Fruit fly (Drosophila melanogaster): ENCODE data around the gene CG34161.

Gene CG34161

DNA sequence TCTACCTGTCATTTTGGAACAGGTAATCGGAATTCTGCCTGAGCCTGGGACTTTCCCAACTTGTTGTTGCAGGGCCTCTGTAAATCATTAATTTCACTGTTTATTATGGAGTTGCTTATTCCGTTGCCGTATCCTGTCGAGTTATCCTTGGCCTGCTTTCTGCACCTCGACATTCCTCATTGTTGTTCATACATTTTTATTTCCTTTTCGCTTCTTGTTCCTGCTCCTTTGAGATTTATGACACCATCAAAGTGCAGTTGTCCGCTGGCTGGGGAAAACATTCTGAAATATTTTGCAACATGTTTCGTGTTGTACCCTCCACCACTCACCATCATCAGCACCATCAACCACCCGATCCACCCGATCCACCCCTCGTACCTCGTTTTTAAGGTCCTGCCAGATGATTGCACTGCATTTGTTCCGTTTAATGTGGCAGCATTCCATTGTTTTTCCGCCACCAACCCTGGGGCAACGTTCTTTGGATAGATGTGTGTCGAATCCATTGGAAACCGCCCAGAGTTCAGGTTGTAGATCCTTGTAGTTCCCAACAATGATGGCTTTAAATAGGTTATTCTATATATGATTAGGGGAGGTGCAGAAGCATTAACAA, 32.6 kb downstream of the CG34161 start:
- TF ChIP-seq CrebA (GFP tag; optimal IDR thresholded peaks at IDR 0.05; ENCODE audit: borderline replicate concordance) = no peak
- no peak for TF ChIP-seq foxo (GFP tag; optimal IDR thresholded peaks at IDR 0.05)
- no peak for TF ChIP-seq Vsx2 (GFP tag; optimal IDR thresholded peaks at IDR 0.05; ENCODE audit: partially characterized antibody)
- TF ChIP-seq Hr83 (GFP tag; optimal IDR thresholded peaks at IDR 0.05; ENCODE audit: poor library complexity, severe bottlenecking) = no peak
- TF ChIP-seq usp (GFP tag; optimal IDR thresholded peaks at IDR 0.05) = no peak
- TF ChIP-seq Hnf4 (GFP tag; optimal IDR thresholded peaks at IDR 0.05) = no peak
- no peak for TF ChIP-seq Abd-B (GFP tag; optimal IDR thresholded peaks at IDR 0.05)
- TF ChIP-seq h (GFP tag; optimal IDR thresholded peaks at IDR 0.05) = no peak
- TF ChIP-seq pan (optimal IDR thresholded peaks at IDR 0.05) = no peak
- no peak for TF ChIP-seq Dif (GFP tag; optimal IDR thresholded peaks at IDR 0.05; ENCODE audit: partially characterized antibody)
- no peak for TF ChIP-seq Myc (optimal IDR thresholded peaks at IDR 0.05)
- no peak for TF ChIP-seq sv (GFP tag; optimal IDR thresholded peaks at IDR 0.05)
- no peak for TF ChIP-seq Mio (GFP tag; optimal IDR thresholded peaks at IDR 0.05)
- no peak for TF ChIP-seq lola (GFP tag; optimal IDR thresholded peaks at IDR 0.05)
- TF ChIP-seq CG32264 (GFP tag; optimal IDR thresholded peaks at IDR 0.05) = no peak

DNA sequence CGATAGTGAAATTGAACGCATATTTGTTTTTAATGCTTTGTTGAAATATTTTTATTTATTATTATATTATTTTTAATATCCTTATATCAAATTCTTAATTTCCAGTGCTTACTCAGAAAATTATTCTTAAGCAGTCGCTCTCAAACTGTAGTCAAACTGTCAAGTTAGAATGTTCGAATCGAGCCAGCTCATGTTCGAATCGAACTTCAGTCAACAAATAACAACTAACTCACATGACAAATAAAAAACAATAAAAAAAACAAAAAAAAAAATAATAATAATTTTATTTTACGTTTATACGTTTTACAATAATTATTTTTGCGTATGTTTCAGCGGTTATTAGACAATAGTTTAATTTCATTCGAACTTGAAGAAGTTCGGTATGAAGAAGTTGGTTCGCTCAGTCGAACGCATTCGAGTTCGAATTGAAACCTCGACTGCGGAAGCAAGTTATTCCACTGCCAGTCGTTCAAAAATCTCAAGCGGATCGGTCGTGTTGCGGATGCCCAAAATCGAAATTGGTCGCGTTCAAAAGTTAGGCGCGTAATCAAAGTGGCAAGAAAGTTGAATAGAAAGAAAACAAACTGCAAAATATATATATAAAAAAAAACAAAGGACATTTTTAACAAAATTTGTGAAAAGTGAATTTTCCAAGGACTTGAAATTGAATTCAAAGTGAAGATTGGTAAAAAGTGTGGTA, 36.9 kb downstream of the CG34161 start, which contains the start of gene Trim9:
Trim9 (plus strand) TSS at position 463 of the 700 bp plus-strand sequence.
- no peak for TF ChIP-seq lola (GFP tag; optimal IDR thresholded peaks at IDR 0.05)
- TF ChIP-seq dl (GFP tag; optimal IDR thresholded peaks at IDR 0.05; ENCODE audit: insufficient read depth in 1 of 2, partially characterized antibody in 2 of 2) = no peak
- TF ChIP-seq Sp1 (GFP tag; optimal IDR thresholded peaks at IDR 0.05) = no peak
- no peak for TF ChIP-seq N (GFP tag; optimal IDR thresholded peaks at IDR 0.05)
- TF ChIP-seq h (GFP tag; optimal IDR thresholded peaks at IDR 0.05) = no peak
- TF ChIP-seq dmrt93B (GFP tag; optimal IDR thresholded peaks at IDR 0.05) = no peak
- TF ChIP-seq Hnf4 (GFP tag; optimal IDR thresholded peaks at IDR 0.05) = no peak
- TF ChIP-seq jim (GFP tag; optimal IDR thresholded peaks at IDR 0.05) = no peak
- TF ChIP-seq CG32264 (GFP tag; optimal IDR thresholded peaks at IDR 0.05) = no peak
- TF ChIP-seq Jra (GFP tag; optimal IDR thresholded peaks at IDR 0.05) = no peak
- no peak for TF ChIP-seq ey (GFP tag; optimal IDR thresholded peaks at IDR 0.05)
- TF ChIP-seq usp (GFP tag; optimal IDR thresholded peaks at IDR 0.05) = no peak
- no peak for TF ChIP-seq sv (GFP tag; optimal IDR thresholded peaks at IDR 0.05)
- no peak for TF ChIP-seq pan (optimal IDR thresholded peaks at IDR 0.05)
- no peak for TF ChIP-seq br (GFP tag; optimal IDR thresholded peaks at IDR 0.05)

DNA sequence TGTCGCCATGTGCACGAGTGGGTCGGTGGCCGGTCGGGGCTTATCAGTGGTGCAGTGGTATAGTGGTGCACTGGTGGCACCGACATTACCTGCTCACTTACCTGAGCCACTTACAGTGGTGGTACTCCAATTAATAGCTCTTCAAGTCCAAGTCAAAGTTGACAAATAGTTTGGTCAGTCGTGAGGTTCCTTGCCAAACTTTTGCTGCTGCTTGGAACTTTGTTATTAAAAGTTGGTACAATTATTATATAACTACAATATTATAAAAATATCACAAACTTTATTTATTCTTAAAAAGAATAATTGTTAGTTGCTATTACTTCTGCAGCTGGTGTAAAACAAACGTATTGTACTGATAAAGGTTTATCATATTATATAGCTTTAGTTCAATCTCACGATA, 37.5 kb downstream of the CG34161 start:
- TF ChIP-seq pan (optimal IDR thresholded peaks at IDR 0.05) = no peak
- no peak for TF ChIP-seq woc (GFP tag; optimal IDR thresholded peaks at IDR 0.05)
- no peak for TF ChIP-seq Dfd (GFP tag; optimal IDR thresholded peaks at IDR 0.05)
- no peak for TF ChIP-seq Abd-B (GFP tag; optimal IDR thresholded peaks at IDR 0.05)
- no peak for TF ChIP-seq CG32264 (GFP tag; optimal IDR thresholded peaks at IDR 0.05)
- TF ChIP-seq N (GFP tag; optimal IDR thresholded peaks at IDR 0.05) = no peak
- TF ChIP-seq OdsH (GFP tag; optimal IDR thresholded peaks at IDR 0.05) = no peak
- TF ChIP-seq Hr83 (GFP tag; optimal IDR thresholded peaks at IDR 0.05; ENCODE audit: poor library complexity, severe bottlenecking) = no peak
- no peak for TF ChIP-seq psq (GFP tag; optimal IDR thresholded peaks at IDR 0.05)
- TF ChIP-seq foxo (GFP tag; optimal IDR thresholded peaks at IDR 0.05) = no peak
- TF ChIP-seq sv (GFP tag; optimal IDR thresholded peaks at IDR 0.05) = no peak
- TF ChIP-seq Hr78 (GFP tag; optimal IDR thresholded peaks at IDR 0.05) = no peak
- no peak for TF ChIP-seq Jra (GFP tag; optimal IDR thresholded peaks at IDR 0.05)
- no peak for TF ChIP-seq dmrt93B (GFP tag; optimal IDR thresholded peaks at IDR 0.05)
- TF ChIP-seq jim (GFP tag; optimal IDR thresholded peaks at IDR 0.05) = no peak

DNA sequence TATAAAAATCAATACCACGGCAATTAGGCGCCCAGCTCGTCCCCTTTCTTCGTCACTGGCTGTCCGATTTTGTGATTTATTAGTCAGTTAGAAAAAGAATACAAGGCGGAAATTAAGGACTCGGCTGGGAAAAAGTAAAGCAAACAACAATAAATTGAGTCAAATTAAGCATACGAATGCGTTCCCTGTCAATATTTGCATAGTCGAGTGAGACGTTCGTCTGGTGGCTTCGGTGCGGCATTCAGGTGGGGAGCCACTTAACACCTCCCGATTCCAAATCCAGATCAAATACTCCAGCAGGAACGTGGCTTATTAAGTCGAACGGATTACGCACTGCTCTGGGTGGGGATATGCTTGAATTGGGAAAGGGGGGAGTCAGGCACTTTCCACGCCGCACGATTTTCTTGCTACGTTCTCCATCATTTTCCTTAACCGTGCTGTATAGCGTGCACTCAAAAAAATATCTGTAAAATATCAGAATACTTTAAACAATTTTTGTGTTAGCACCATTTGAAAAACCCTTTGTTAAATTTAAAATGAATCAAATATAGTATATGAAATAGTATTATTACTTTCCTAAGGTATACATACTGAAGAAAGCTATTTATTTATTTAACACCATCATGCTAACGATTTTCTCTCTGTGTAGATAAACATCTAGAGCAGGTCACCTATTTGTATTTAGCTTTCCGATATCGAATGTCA, 38.3 kb downstream of the CG34161 start:
- TF ChIP-seq GATAd (GFP tag; optimal IDR thresholded peaks at IDR 0.05) (no peak), usp (GFP tag; optimal IDR thresholded peaks at IDR 0.05) (no peak), sv (GFP tag; optimal IDR thresholded peaks at IDR 0.05) (no peak), psq (GFP tag; optimal IDR thresholded peaks at IDR 0.05) (no peak)

All from whole organism, wandering third instar larva.